Fruit fly (Drosophila melanogaster) whole organism, adult: ENCODE data around the gene CG32706.

Experiments
- CG11617 ChIP-seq: fragments of 200-800 bp; sonication (Bioruptor generic); optimal IDR thresholded peaks from 2 replicates; lab custom pipeline; 2017; ENCODE audit warnings: mild to moderate bottlenecking, missing biosample characterization, missing genetic modification reagents, missing genetic modification characterization
- CG12768 ChIP-seq: fragments of 200-800 bp; sonication (Bioruptor generic); optimal IDR thresholded peaks from 2 replicates; lab custom pipeline; 2017; ENCODE audit warnings: missing biosample characterization, missing genetic modification characterization, mild to moderate bottlenecking, moderate library complexity, missing genetic modification reagents
- CG14711 ChIP-seq: fragments of 200-800 bp; sonication (Bioruptor generic); optimal IDR thresholded peaks from 2 replicates; lab custom pipeline; 2018; ENCODE audit warnings: missing biosample characterization, mild to moderate bottlenecking, missing genetic modification characterization, moderate library complexity
- CG1620 ChIP-seq: fragments of 200-800 bp; sonication (Bioruptor generic); optimal IDR thresholded peaks from 2 replicates; lab custom pipeline; 2016; ENCODE audit warnings: missing biosample characterization, missing genetic modification characterization
- CG33017 ChIP-seq: fragments of 200-800 bp; sonication (Bioruptor generic); optimal IDR thresholded peaks from 2 replicates; lab custom pipeline; 2018; ENCODE audit warnings: missing biosample characterization, mild to moderate bottlenecking, missing genetic modification characterization, moderate library complexity
- CG5204 ChIP-seq: fragments of 200-800 bp; sonication (Bioruptor generic); optimal IDR thresholded peaks from 2 replicates; lab custom pipeline; 2016; ENCODE audit warnings: missing biosample characterization, missing genetic modification characterization
- CG7045 ChIP-seq: fragments of 200-800 bp; sonication (Bioruptor generic); optimal IDR thresholded peaks from 2 replicates; lab custom pipeline; 2017; ENCODE audit warnings: missing biosample characterization, mild to moderate bottlenecking, missing genetic modification characterization
- CG7101 ChIP-seq: fragments of 200-800 bp; sonication (Bioruptor generic); optimal IDR thresholded peaks from 2 replicates; lab custom pipeline; 2018; ENCODE audit warnings: missing biosample characterization, mild to moderate bottlenecking, missing genetic modification characterization, moderate library complexity
- Clk ChIP-seq: fragments of 200-800 bp; sonication (Bioruptor generic); optimal IDR thresholded peaks from 2 replicates; lab custom pipeline; 2017; ENCODE audit warnings: missing biosample characterization, missing genetic modification characterization
- Crg-1 ChIP-seq: fragments of 200-800 bp; sonication (Bioruptor generic); optimal IDR thresholded peaks from 2 replicates; lab custom pipeline; 2016; ENCODE audit warnings: missing biosample characterization, missing genetic modification characterization
- Hr96 ChIP-seq: fragments of 200-800 bp; sonication (Bioruptor generic); optimal IDR thresholded peaks from 2 replicates; lab custom pipeline; 2016; ENCODE audit warnings: missing biosample characterization, missing genetic modification characterization
- Mnt ChIP-seq: fragments of 200-800 bp; sonication (Bioruptor generic); optimal IDR thresholded peaks from 2 replicates; lab custom pipeline; 2016; ENCODE audit warnings: missing biosample characterization, mild to moderate bottlenecking, missing genetic modification characterization
- bab1 ChIP-seq: fragments of 200-800 bp; sonication (Bioruptor generic); optimal IDR thresholded peaks from 3 replicates; lab custom pipeline; 2019; ENCODE audit warnings: missing biosample characterization, mild to moderate bottlenecking, missing genetic modification characterization, moderate library complexity
- cic ChIP-seq: fragments of 200-800 bp; sonication (Bioruptor generic); optimal IDR thresholded peaks from 2 replicates; lab custom pipeline; 2017; ENCODE audit warnings: missing biosample characterization, mild to moderate bottlenecking, missing genetic modification characterization, moderate library complexity
- cnc ChIP-seq, 2 experiments: fragments of >200 bp; optimal IDR thresholded peaks; 2 replicates each; lab custom pipeline; 2017
- kay ChIP-seq: fragments of 200-800 bp; sonication (Bioruptor generic); peaks from one replicate; lab custom pipeline; 2016; ENCODE audit warnings: missing biosample characterization, missing genetic modification characterization, borderline replicate concordance
- ovo ChIP-seq: fragments of 200-800 bp; sonication (Bioruptor generic); optimal IDR thresholded peaks from 2 replicates; lab custom pipeline; 2016; ENCODE audit warnings: missing biosample characterization, missing genetic modification characterization
- pad ChIP-seq: fragments of 200-800 bp; sonication (Bioruptor generic); optimal IDR thresholded peaks from 3 replicates; lab custom pipeline; 2017; ENCODE audit warnings: missing biosample characterization, missing genetic modification characterization, mild to moderate bottlenecking, moderate library complexity, missing genetic modification reagents
- tj ChIP-seq: fragments of 200-800 bp; sonication (Bioruptor generic); optimal IDR thresholded peaks from 3 replicates; lab custom pipeline; 2017; ENCODE audit warnings: missing biosample characterization, mild to moderate bottlenecking, missing genetic modification characterization, moderate library complexity
- toe ChIP-seq: fragments of 200-800 bp; sonication (Bioruptor generic); optimal IDR thresholded peaks from 2 replicates; lab custom pipeline; 2016; ENCODE audit warnings: missing biosample characterization, missing genetic modification characterization

CG32706 gene

dm6 chrX:9120828-9121754 is 34.2 kb downstream of the CG32706 start:
- TF ChIP-seq ovo (GFP tag; lab: Kevin White, UChicago), result no peak
- TF ChIP-seq bab1 (GFP tag; lab: Kevin White, UChicago), result peak; percentile 17
- TF ChIP-seq Clk, result no peak
- TF ChIP-seq CG14711, result peak; percentile 32

DNA sequence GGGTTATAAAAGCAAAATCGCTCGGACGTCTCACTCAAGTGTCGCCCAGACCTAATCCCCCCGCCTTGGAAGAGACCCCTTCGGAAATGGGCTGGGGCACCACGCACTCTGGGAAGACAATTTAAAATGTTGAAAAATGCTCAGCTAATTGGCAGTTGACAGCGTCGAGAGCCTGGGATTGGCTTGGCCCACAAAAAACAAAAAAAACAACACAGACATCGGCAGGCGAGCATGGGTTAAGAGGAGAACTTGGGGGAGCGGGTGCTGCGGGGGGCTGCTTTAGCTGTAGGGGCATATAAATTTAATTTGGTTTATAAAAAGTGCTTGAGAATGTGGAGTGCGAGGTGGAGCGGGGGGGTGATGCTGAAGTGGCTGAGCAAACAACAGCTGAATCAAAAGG is 35.6 kb downstream of the CG32706 start:
- TF ChIP-seq CG7045 (GFP tag; lab: Kevin White, UChicago) (no peak), CG7101 (tag; lab: Kevin White, UChicago) (no peak), CG33017 (tag; lab: Kevin White, UChicago) (no peak), bab1 (GFP tag; lab: Kevin White, UChicago) (no peak), cic (no peak), CG5204 (no peak), Clk (no peak), tj (GFP tag; lab: Kevin White, UChicago) (no peak), CG11617 (GFP tag; lab: Kevin White, UChicago) (no peak), CG14711 (no peak), toe (GFP tag; lab: Kevin White, UChicago) (no peak), CG12768 (GFP tag; lab: Kevin White, UChicago) (no peak), Hr96 (GFP tag; lab: Kevin White, UChicago) (no peak)

DNA sequence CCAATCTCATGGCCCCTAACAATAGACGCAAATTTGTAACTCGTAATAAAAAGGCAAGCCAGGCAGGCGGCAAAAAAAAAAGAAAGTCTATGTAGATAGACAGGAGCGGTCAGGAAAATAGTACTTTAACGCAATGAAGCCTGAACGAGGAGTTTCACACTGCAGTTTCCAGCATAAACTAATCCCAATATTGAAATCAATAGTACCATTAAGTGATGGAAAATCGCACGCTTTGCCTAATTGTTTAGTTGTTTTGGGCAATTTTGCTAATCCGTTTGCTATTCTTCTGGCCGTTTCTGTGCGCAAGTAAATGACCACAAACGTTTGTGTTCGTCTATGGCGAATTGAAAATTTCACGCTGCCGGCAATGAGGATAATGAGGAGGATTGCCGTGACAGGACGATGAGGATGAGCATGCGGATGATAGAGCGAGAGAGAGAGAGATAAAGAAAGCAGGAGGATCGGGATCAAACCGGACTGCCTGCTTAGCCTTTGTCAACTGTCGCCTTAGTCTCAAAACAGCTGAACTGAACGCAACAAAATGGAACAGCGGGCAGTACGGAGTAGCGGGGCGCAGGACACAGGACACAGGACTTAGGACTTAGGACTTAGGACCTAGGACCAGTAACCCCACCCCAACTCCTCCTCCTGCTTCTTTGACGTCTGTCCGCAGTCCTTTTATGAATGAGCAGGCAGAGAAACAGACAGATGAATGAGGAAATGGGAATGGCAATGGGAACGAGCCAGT is 40.5 kb downstream of the CG32706 start:
- TF ChIP-seq cnc (optimal IDR thresholded peaks at IDR 0.05; lab: Kevin White, UChicago) (no peak), tj (GFP tag; lab: Kevin White, UChicago) (no peak), pad (GFP tag; lab: Kevin White, UChicago) (no peak), CG33017 (tag; lab: Kevin White, UChicago) (no peak), ovo (GFP tag; lab: Kevin White, UChicago) (no peak)

DNA sequence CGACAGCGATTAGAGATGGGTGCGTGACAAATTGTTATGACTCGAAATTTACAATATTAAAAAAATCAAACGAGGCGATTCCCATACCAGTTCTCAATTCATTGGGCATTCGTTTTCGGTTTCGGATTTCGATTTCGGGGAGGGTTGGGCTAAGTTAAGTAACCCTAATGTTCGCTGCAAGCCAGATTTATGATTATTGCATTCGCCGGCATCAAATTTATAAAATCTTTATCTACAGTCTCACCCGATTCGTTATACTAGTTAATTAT is 41.0 kb downstream of the CG32706 start:
- no peak for TF ChIP-seq CG1620 (GFP tag; lab: Kevin White, UChicago)
- no peak for TF ChIP-seq CG11617 (GFP tag; lab: Kevin White, UChicago)
- no peak for TF ChIP-seq Hr96 (GFP tag; lab: Kevin White, UChicago)
- no peak for TF ChIP-seq cic
- TF ChIP-seq toe (GFP tag; lab: Kevin White, UChicago), result no peak
- no peak for TF ChIP-seq CG14711

dm6 chrX:9129436-9129835 is 42.5 kb downstream of the CG32706 start:
- TF ChIP-seq CG7045 (GFP tag; lab: Kevin White, UChicago) (no peak), ovo (GFP tag; lab: Kevin White, UChicago) (no peak), cic (no peak), Mnt (GFP tag; lab: Kevin White, UChicago) (no peak), CG5204 (no peak), CG11617 (GFP tag; lab: Kevin White, UChicago) (no peak), tj (GFP tag; lab: Kevin White, UChicago) (no peak), Hr96 (GFP tag; lab: Kevin White, UChicago) (no peak), Clk (no peak), CG1620 (GFP tag; lab: Kevin White, UChicago) (no peak), Crg-1 (GFP tag; lab: Kevin White, UChicago) (no peak), CG12768 (GFP tag; lab: Kevin White, UChicago) (no peak), toe (GFP tag; lab: Kevin White, UChicago) (no peak)

dm6 chrX:9130243-9130642 is 43.3 kb downstream of the CG32706 start:
- TF ChIP-seq CG7045 (GFP tag; lab: Kevin White, UChicago), result no peak
- TF ChIP-seq Clk, result no peak
- TF ChIP-seq toe (GFP tag; lab: Kevin White, UChicago), result no peak
- TF ChIP-seq Mnt (GFP tag; lab: Kevin White, UChicago), result no peak
- TF ChIP-seq Crg-1 (GFP tag; lab: Kevin White, UChicago), result no peak
- no peak for TF ChIP-seq bab1 (GFP tag; lab: Kevin White, UChicago)
- TF ChIP-seq kay, result no peak
- TF ChIP-seq CG12768 (GFP tag; lab: Kevin White, UChicago), result no peak
- TF ChIP-seq pad (GFP tag; lab: Kevin White, UChicago), result no peak
- no peak for TF ChIP-seq CG5204
- no peak for TF ChIP-seq CG14711
- TF ChIP-seq CG7101 (tag; lab: Kevin White, UChicago), result no peak
- TF ChIP-seq CG33017 (tag; lab: Kevin White, UChicago), result no peak
- no peak for TF ChIP-seq cnc (optimal IDR thresholded peaks at IDR 0.05; lab: Kevin White, UChicago)

DNA sequence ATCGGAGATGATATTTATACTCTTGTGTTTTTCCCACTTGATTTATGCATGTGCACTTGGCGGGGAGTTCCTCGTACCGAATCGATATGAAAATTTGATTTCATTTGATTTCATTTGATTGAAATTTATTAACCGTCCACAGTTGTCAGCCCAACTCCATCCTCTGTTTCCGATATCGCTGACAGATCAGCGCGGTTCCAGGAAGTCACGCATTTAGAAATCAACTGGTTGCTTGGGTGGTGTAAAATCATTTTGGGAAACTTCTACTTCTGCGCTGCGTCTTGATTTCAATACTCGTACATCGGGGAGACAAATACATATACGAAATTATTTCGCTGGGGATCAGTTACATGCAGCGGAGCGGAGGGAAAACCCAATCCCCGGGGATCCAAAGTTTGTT is 44.6 kb downstream of the CG32706 start:
- TF ChIP-seq tj (GFP tag; lab: Kevin White, UChicago), result no peak
- no peak for TF ChIP-seq toe (GFP tag; lab: Kevin White, UChicago)
- no peak for TF ChIP-seq CG7045 (GFP tag; lab: Kevin White, UChicago)
- no peak for TF ChIP-seq Clk
- TF ChIP-seq ovo (GFP tag; lab: Kevin White, UChicago), result no peak
- no peak for TF ChIP-seq Crg-1 (GFP tag; lab: Kevin White, UChicago)
- no peak for TF ChIP-seq CG14711
- TF ChIP-seq CG33017 (tag; lab: Kevin White, UChicago), result no peak
- no peak for TF ChIP-seq Mnt (GFP tag; lab: Kevin White, UChicago)
- no peak for TF ChIP-seq cnc (optimal IDR thresholded peaks at IDR 0.05; lab: Kevin White, UChicago)
- no peak for TF ChIP-seq kay
